Worm (Caenorhabditis elegans) whole organism, L1 larva: ENCODE results near the gene C04A2.15.

ENCODE experiments used
- C04F5.9 ChIP-seq: sonication (generic microtip); optimal IDR thresholded peaks from 2 replicates; lab custom pipeline; 2016; ENCODE audit warnings: missing genetic modification characterization, missing compliant biosample characterization
- C16A3.4 ChIP-seq: fragments of 150-350 bp; optimal IDR thresholded peaks from 2 replicates; lab custom pipeline; 2014; ENCODE audit warnings: missing biosample characterization, missing genetic modification characterization
- C34B4.2 ChIP-seq: sonication (generic microtip); optimal IDR thresholded peaks from 2 replicates; lab custom pipeline; 2017; ENCODE audit warnings: mild to moderate bottlenecking, missing genetic modification characterization, missing compliant biosample characterization
- Y116A8C.19 ChIP-seq: sonication (generic microtip); optimal IDR thresholded peaks from 2 replicates; lab custom pipeline; 2016; ENCODE audit warnings: missing compliant biosample characterization, missing genetic modification characterization, borderline replicate concordance
- alr-1 ChIP-seq: fragments of 200-800 bp; sonication (Bioruptor generic); optimal IDR thresholded peaks from 2 replicates; lab custom pipeline; 2018; ENCODE audit warnings: borderline replicate concordance, mild to moderate bottlenecking, missing genetic modification characterization, missing compliant biosample characterization
- blmp-1 ChIP-seq: fragments of 150-350 bp; optimal IDR thresholded peaks from 2 replicates; lab custom pipeline; 2014; ENCODE audit warnings: missing biosample characterization, missing genetic modification characterization
- ceh-82 ChIP-seq, 3 experiments: fragments of 150-350 bp in 1 of 3; sonication (generic microtip) in 2 of 3; optimal IDR thresholded peaks; 2 replicates each; lab custom pipeline; 2014 to 2017; ENCODE audit warnings: missing biosample characterization in 3 of 3, missing genetic modification characterization in 3 of 3
- ceh-90 ChIP-seq: sonication (generic microtip); optimal IDR thresholded peaks from 2 replicates; lab custom pipeline; 2016; ENCODE audit warnings: missing genetic modification characterization, missing compliant biosample characterization
- dpl-1 ChIP-seq, 3 experiments: fragments of 150-350 bp in 2 of 3; sonication (generic microtip) in 1 of 3; optimal IDR thresholded peaks; 2 replicates each; lab custom pipeline; 2014 to 2017; ENCODE audit warnings: missing biosample characterization in 3 of 3, missing genetic modification characterization in 3 of 3, missing genetic modification reagents in 3 of 3
- dsc-1 ChIP-seq: sonication (generic microtip); optimal IDR thresholded peaks from 2 replicates; lab custom pipeline; 2016; ENCODE audit warnings: mild to moderate bottlenecking, missing genetic modification characterization, missing compliant biosample characterization
- efl-1 ChIP-seq, 4 experiments: fragments of 150-350 bp; optimal IDR thresholded peaks in 3 of 4; peaks in 1 of 4; 1 replicate in 1 of 4; 2 replicates in 3 of 4; lab custom pipeline; 2014; ENCODE audit warnings: missing biosample characterization in 2 of 4, missing genetic modification characterization in 2 of 4, missing genetic modification reagents in 2 of 4
- efl-3 ChIP-seq: fragments of 200-800 bp; sonication (Bioruptor generic); optimal IDR thresholded peaks from 2 replicates; lab custom pipeline; 2018; ENCODE audit warnings: mild to moderate bottlenecking, missing genetic modification characterization, missing compliant biosample characterization
- egl-13 ChIP-seq: sonication (generic microtip); optimal IDR thresholded peaks from 2 replicates; lab custom pipeline; 2016; ENCODE audit warnings: missing genotype, missing genetic modification reagents, missing genetic modification characterization, missing compliant biosample characterization
- egl-27 ChIP-seq, 2 experiments: fragments of 150-350 bp in 1 of 2; sonication (generic microtip); optimal IDR thresholded peaks; 3 replicates each; lab custom pipeline; 2017 to 2018; ENCODE audit warnings: missing biosample characterization in 2 of 2, missing genetic modification characterization in 2 of 2, missing genetic modification reagents in 2 of 2
- elt-2 ChIP-seq: sonication (generic microtip); optimal IDR thresholded peaks from 2 replicates; lab custom pipeline; 2016; ENCODE audit warnings: missing genetic modification characterization, mild to moderate bottlenecking, inconsistent platforms, missing compliant biosample characterization, missing genetic modification reagents
- elt-3 ChIP-seq, 6 experiments: fragments of 150-350 bp in 1 of 6; sonication (generic microtip); optimal IDR thresholded peaks; 2 replicates each; lab custom pipeline; 2017 to 2018; ENCODE audit warnings: missing biosample characterization in 6 of 6, missing genetic modification characterization in 6 of 6, inconsistent platforms in 1 of 6
- fkh-10 ChIP-seq: sonication (generic microtip); optimal IDR thresholded peaks from 2 replicates; lab custom pipeline; 2017; ENCODE audit warnings: missing biosample characterization, missing genetic modification reagents, missing genetic modification characterization
- fkh-8 ChIP-seq: sonication (generic microtip); optimal IDR thresholded peaks from 2 replicates; lab custom pipeline; 2016; ENCODE audit warnings: mild to moderate bottlenecking, missing genetic modification characterization, missing compliant biosample characterization
- fos-1 ChIP-seq: fragments of 150-350 bp; optimal IDR thresholded peaks from 2 replicates; lab custom pipeline; 2014; ENCODE audit warnings: missing biosample characterization, missing genetic modification characterization
- irx-1 ChIP-seq: sonication (generic microtip); optimal IDR thresholded peaks from 2 replicates; lab custom pipeline; 2016; ENCODE audit warnings: missing genetic modification characterization, missing compliant biosample characterization
- isw-1 ChIP-seq: fragments of 200-800 bp; sonication (Bioruptor generic); IDR thresholded peaks from 2 replicates; pipeline ENCODE4 v1.3.6; 2022; ENCODE audit warnings: missing genetic modification characterization, missing compliant biosample characterization
- jun-1 ChIP-seq: fragments of 150-350 bp; optimal IDR thresholded peaks from 2 replicates; lab custom pipeline; 2014; ENCODE audit warnings: missing biosample characterization, missing genetic modification reagents, missing genetic modification characterization
- lin-14 ChIP-seq: fragments of 200-800 bp; sonication (Bioruptor generic); optimal IDR thresholded peaks from 2 replicates; lab custom pipeline; 2018; ENCODE audit warnings: mild to moderate bottlenecking, missing genetic modification characterization, moderate library complexity, missing compliant biosample characterization
- lin-15B ChIP-seq: fragments of 150-350 bp; sonication (generic microtip); optimal IDR thresholded peaks from 3 replicates; lab custom pipeline; 2014; ENCODE audit warnings: missing biosample characterization, missing genetic modification characterization
- lin-35 ChIP-seq, 2 experiments: fragments of 150-350 bp; optimal IDR thresholded peaks; 2 replicates each; lab custom pipeline; 2014; ENCODE audit warnings: missing biosample characterization in 2 of 2, missing genetic modification characterization in 2 of 2, missing genetic modification reagents in 2 of 2
- lir-3 ChIP-seq: sonication (generic microtip); optimal IDR thresholded peaks from 2 replicates; lab custom pipeline; 2016; ENCODE audit warnings: mild to moderate bottlenecking, missing genetic modification characterization, moderate library complexity, missing compliant biosample characterization; ENCODE audit not compliant: poor library complexity
- mdl-1 ChIP-seq, 2 experiments: fragments of 150-350 bp; optimal IDR thresholded peaks; 2 replicates each; lab custom pipeline; 2014 to 2017; ENCODE audit warnings: missing biosample characterization in 2 of 2, missing genetic modification characterization in 2 of 2, inconsistent platforms in 1 of 2
- mef-2 ChIP-seq: fragments of 150-350 bp; optimal IDR thresholded peaks from 2 replicates; lab custom pipeline; 2014; ENCODE audit warnings: missing biosample characterization, missing genetic modification characterization
- mep-1 ChIP-seq: fragments of 150-350 bp; optimal IDR thresholded peaks from 2 replicates; lab custom pipeline; 2014; ENCODE audit warnings: missing biosample characterization, missing genetic modification characterization
- nhr-12 ChIP-seq: sonication (generic microtip); optimal IDR thresholded peaks from 2 replicates; lab custom pipeline; 2017; ENCODE audit warnings: missing biosample characterization, missing genetic modification characterization
- nhr-20 ChIP-seq: sonication (generic microtip); optimal IDR thresholded peaks from 2 replicates; lab custom pipeline; 2016; ENCODE audit warnings: mild to moderate bottlenecking, missing genetic modification characterization, missing compliant biosample characterization
- nhr-237 ChIP-seq: fragments of 150-350 bp; optimal IDR thresholded peaks from 2 replicates; lab custom pipeline; 2014; ENCODE audit warnings: missing biosample characterization, missing genetic modification characterization
- nhr-71 ChIP-seq: sonication (generic microtip); optimal IDR thresholded peaks from 2 replicates; lab custom pipeline; 2016; ENCODE audit warnings: mild to moderate bottlenecking, missing genetic modification characterization, moderate library complexity, missing compliant biosample characterization
- nhr-84 ChIP-seq: sonication (generic microtip); optimal IDR thresholded peaks from 2 replicates; lab custom pipeline; 2017; ENCODE audit warnings: missing biosample characterization, missing genetic modification characterization
- nhr-85 ChIP-seq: sonication (generic microtip); peaks from one replicate; lab custom pipeline; 2016; ENCODE audit warnings: missing genetic modification characterization, inconsistent platforms, missing compliant biosample characterization
- pax-3 ChIP-seq: fragments of 200-800 bp; sonication (Bioruptor generic); optimal IDR thresholded peaks from 2 replicates; lab custom pipeline; 2018; ENCODE audit warnings: mild to moderate bottlenecking, missing genetic modification characterization, moderate library complexity, missing compliant biosample characterization
- rnt-1 ChIP-seq: sonication (generic microtip); optimal IDR thresholded peaks from 2 replicates; lab custom pipeline; 2016; ENCODE audit warnings: mild to moderate bottlenecking, missing genetic modification characterization, moderate library complexity, missing compliant biosample characterization
- snu-23 ChIP-seq: sonication (generic microtip); optimal IDR thresholded peaks from 2 replicates; lab custom pipeline; 2016; ENCODE audit warnings: missing genetic modification characterization, missing compliant biosample characterization
- sox-4 ChIP-seq: sonication (generic microtip); optimal IDR thresholded peaks from 2 replicates; lab custom pipeline; 2016; ENCODE audit warnings: missing genetic modification characterization, missing compliant biosample characterization
- swsn-7 ChIP-seq: sonication (generic microtip); optimal IDR thresholded peaks from 2 replicates; lab custom pipeline; 2016; ENCODE audit warnings: missing genetic modification characterization, missing compliant biosample characterization
- tbx-2 ChIP-seq: sonication (generic microtip); optimal IDR thresholded peaks from 2 replicates; lab custom pipeline; 2016; ENCODE audit warnings: missing genetic modification characterization, missing compliant biosample characterization
- unc-130 ChIP-seq: fragments of 150-350 bp; optimal IDR thresholded peaks from 2 replicates; lab custom pipeline; 2017; ENCODE audit warnings: missing biosample characterization, missing genetic modification characterization, inconsistent platforms
- unc-30 ChIP-seq: sonication (generic microtip); optimal IDR thresholded peaks from 2 replicates; lab custom pipeline; 2017; ENCODE audit warnings: missing biosample characterization, missing genetic modification characterization
- vab-15 ChIP-seq: sonication (generic microtip); optimal IDR thresholded peaks from 2 replicates; lab custom pipeline; 2017; ENCODE audit warnings: missing genotype, mild to moderate bottlenecking, missing genetic modification characterization, missing compliant biosample characterization
- zip-4 ChIP-seq: fragments of 200-800 bp; sonication (Bioruptor generic); optimal IDR thresholded peaks from 2 replicates; lab custom pipeline; 2018; ENCODE audit warnings: mild to moderate bottlenecking, missing genetic modification characterization, moderate library complexity, missing compliant biosample characterization
- ztf-4 ChIP-seq: fragments of 150-350 bp; optimal IDR thresholded peaks from 2 replicates; lab custom pipeline; 2014; ENCODE audit warnings: missing biosample characterization, missing genetic modification characterization

C04A2.15 gene

ce11 chrII:6832207-6832606 lies 19.8 kb upstream of the C04A2.15 start:
- TF ChIP-seq efl-1 (optimal IDR thresholded peaks at IDR 0.05; lab: Kevin White, UChicago) (no peak), efl-1 (GFP tag; optimal IDR thresholded peaks at IDR 0.05 in 1 of 2; lab: Kevin White, UChicago) (peak in 1 of 2 experiments; percentile 70), ceh-82 (tag; optimal IDR thresholded peaks at IDR 0.05; lab: Kevin White, UChicago) (no peak), fos-1 (tag; lab: Kevin White, UChicago) (no peak), mef-2 (tag; lab: Kevin White, UChicago) (no peak), ceh-90 (tag; lab: Kevin White, UChicago) (no peak), C16A3.4 (tag; lab: Kevin White, UChicago) (no peak), fkh-10 (GFP tag; lab: Kevin White, UChicago) (peak; percentile 52), Y116A8C.19 (tag; lab: Kevin White, UChicago) (no peak)

DNA sequence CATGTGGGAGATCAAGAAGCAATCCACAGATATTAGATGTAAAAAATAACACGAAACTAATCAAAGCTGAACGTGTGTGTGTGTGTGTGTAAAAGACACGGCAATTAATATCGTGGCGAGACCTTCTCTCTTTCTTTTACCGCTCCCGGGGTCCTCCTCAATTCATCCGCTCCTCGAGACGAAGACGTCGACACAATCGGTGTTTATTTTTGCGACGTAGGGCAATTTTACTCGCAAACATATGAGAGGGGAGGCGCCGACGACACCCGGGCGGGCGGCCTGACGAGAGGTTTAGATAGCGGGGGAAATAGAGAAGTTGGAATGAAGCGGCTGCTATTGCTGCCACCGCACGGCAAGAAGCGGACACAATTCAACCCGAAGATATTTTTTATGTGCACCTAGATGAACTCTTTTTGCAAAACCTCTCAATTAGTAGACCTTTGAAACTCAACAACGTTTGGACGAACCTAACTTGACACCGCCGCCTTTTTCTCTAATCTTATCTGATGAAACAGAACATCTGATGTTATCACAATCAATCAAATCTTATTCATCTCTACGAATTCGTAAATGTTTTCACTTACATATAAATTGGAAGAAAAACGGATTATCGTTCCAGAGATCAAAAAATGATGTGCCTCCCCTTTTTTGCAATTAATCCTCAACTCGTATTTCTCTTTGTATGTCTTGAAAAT lies 19.2 kb upstream of the C04A2.15 start:
- TF ChIP-seq nhr-85 (peak; percentile 80), unc-30 (no peak), mep-1 (tag; lab: Kevin White, UChicago) (no peak), lin-14 (GFP tag; lab: Kevin White, UChicago) (peak; percentile 65), irx-1 (tag; lab: Kevin White, UChicago) (peak; percentile 39), ztf-4 (no peak), blmp-1 (tag; lab: Kevin White, UChicago) (peak; percentile 46), nhr-71 (peak; percentile 29), dsc-1 (tag; lab: Kevin White, UChicago) (peak; percentile 46), efl-1 (optimal IDR thresholded peaks at IDR 0.05; lab: Kevin White, UChicago) (no peak), efl-1 (GFP tag; optimal IDR thresholded peaks at IDR 0.05 in 1 of 2; lab: Kevin White, UChicago) (peak in 1 of 2 experiments; percentile 70), efl-3 (GFP tag; lab: Kevin White, UChicago) (no peak), egl-27 (tag; optimal IDR thresholded peaks at IDR 0.05; lab: Kevin White, UChicago) (peak in 1 of 2 experiments; percentile 62), rnt-1 (tag; lab: Kevin White, UChicago) (peak; percentile 14), sox-4 (no peak)

DNA sequence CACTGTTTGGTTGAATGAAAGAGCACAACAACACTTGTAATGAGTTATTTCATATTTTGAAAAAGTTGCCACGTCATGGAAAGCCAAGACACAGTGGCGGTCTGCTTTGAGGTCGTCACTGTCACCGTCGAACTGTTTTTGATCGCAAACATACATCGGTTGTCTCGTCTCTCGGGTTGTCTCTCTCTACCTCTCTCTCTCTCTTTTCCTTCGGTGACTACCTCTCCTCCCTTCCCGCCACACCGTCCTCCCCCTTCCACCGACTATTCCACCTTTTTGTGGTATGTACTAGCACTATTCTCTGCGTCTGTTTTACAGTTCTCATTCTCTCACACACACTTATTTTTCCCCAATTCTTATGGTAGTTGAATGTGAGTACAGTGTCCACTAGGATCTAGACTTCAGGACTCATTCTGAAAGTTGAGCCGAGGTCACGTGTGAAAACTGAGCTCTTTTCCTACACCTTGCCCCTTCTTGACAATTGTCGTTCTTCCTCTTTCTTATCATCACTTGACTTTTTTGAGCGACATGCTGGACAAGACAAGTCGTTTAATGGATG lies 18.2 kb upstream of the C04A2.15 start:
- no peak for TF ChIP-seq nhr-84 (tag; lab: Kevin White, UChicago)
- TF ChIP-seq pax-3 = no peak
- no peak for TF ChIP-seq elt-3 (tag; optimal IDR thresholded peaks at IDR 0.05; lab: Kevin White, UChicago)
- no peak for TF ChIP-seq lin-15B
- peak; percentile 72 for TF ChIP-seq nhr-85
- TF ChIP-seq dpl-1 (GFP tag; optimal IDR thresholded peaks at IDR 0.05; lab: Kevin White, UChicago) = no peak
- no peak for TF ChIP-seq fos-1 (tag; lab: Kevin White, UChicago)
- TF ChIP-seq vab-15 = no peak
- TF ChIP-seq egl-13 = no peak
- peak; percentile 55 for TF ChIP-seq blmp-1 (tag; lab: Kevin White, UChicago)
- TF ChIP-seq elt-2 (tag; lab: Kevin White, UChicago) = peak; percentile 4
- no peak for TF ChIP-seq fkh-10 (GFP tag; lab: Kevin White, UChicago)
- peak; percentile 64 to 69 for TF ChIP-seq egl-27 (tag; optimal IDR thresholded peaks at IDR 0.05; lab: Kevin White, UChicago)
- no peak for TF ChIP-seq fkh-8 (tag; lab: Kevin White, UChicago)
- no peak for TF ChIP-seq nhr-237
- peak; percentile 6 for TF ChIP-seq swsn-7 (tag; lab: Kevin White, UChicago)
- TF ChIP-seq snu-23 (GFP tag; lab: Kevin White, UChicago) = peak; percentile 43
- TF ChIP-seq lin-35 (GFP tag; optimal IDR thresholded peaks at IDR 0.05; lab: Kevin White, UChicago) = peak in 1 of 2 experiments; percentile 35
- no peak for TF ChIP-seq isw-1 (GFP tag; lab: Robert Waterston, UW)
- peak; percentile 67 for TF ChIP-seq lin-14 (GFP tag; lab: Kevin White, UChicago)
- TF ChIP-seq alr-1 = no peak
- no peak for TF ChIP-seq C34B4.2 (tag; lab: Kevin White, UChicago)
- TF ChIP-seq nhr-20 (tag; lab: Kevin White, UChicago) = peak; percentile 65
- no peak for TF ChIP-seq zip-4 (GFP tag; lab: Kevin White, UChicago)
- no peak for TF ChIP-seq C04F5.9
- no peak for TF ChIP-seq nhr-12
- no peak for TF ChIP-seq mdl-1 (tag; optimal IDR thresholded peaks at IDR 0.05; lab: Kevin White, UChicago)
- TF ChIP-seq jun-1 (tag; lab: Kevin White, UChicago) = peak; percentile 13
- TF ChIP-seq tbx-2 (tag; lab: Kevin White, UChicago) = no peak
- TF ChIP-seq lir-3 (tag; lab: Kevin White, UChicago) = no peak
- no peak for TF ChIP-seq unc-130 (tag; lab: Kevin White, UChicago)
- no peak for TF ChIP-seq ztf-4
